Fruit fly (Drosophila melanogaster) whole organism, embryonic: ENCODE measurements around the gene Elp4.

Experiments
- Atf3 ChIP-seq: fragments of 200-800 bp; sonication (Bioruptor generic); optimal IDR thresholded peaks from 3 replicates; lab custom pipeline; 2016; ENCODE audit warnings: missing biosample characterization, missing genetic modification characterization
- Bdp1 ChIP-seq: fragments of 200-800 bp; sonication (Bioruptor generic); optimal IDR thresholded peaks from 3 replicates; lab custom pipeline; 2016; ENCODE audit warnings: missing biosample characterization, missing genetic modification characterization
- CG1024 ChIP-seq: fragments of 200-800 bp; sonication (Bioruptor generic); IDR thresholded peaks from 2 replicates; pipeline ENCODE4 v1.3.6; 2022; ENCODE audit warnings: missing biosample characterization, missing genetic modification characterization
- CG10543 ChIP-seq: fragments of 200-800 bp; sonication (Bioruptor generic); optimal IDR thresholded peaks from 3 replicates; lab custom pipeline; 2017; ENCODE audit warnings: missing biosample characterization, mild to moderate bottlenecking, missing genetic modification characterization, moderate library complexity
- CG11093 ChIP-seq: fragments of 200-800 bp; sonication (Bioruptor generic); IDR thresholded peaks from 3 replicates; pipeline ENCODE4 v1.3.6; 2022; ENCODE audit warnings: missing biosample characterization, missing genetic modification characterization
- CG11504 ChIP-seq: fragments of 200-800 bp; sonication (Bioruptor generic); optimal IDR thresholded peaks from 3 replicates; lab custom pipeline; 2019; ENCODE audit warnings: missing biosample characterization, mild to moderate bottlenecking, missing genetic modification characterization, moderate library complexity
- CG12299 ChIP-seq: fragments of 200-800 bp; sonication (Bioruptor generic); optimal IDR thresholded peaks from 2 replicates; lab custom pipeline; 2018; ENCODE audit warnings: missing biosample characterization, mild to moderate bottlenecking, missing genetic modification characterization
- CG13296 ChIP-seq: fragments of 200-800 bp; sonication (Bioruptor generic); optimal IDR thresholded peaks from 3 replicates; lab custom pipeline; 2018; ENCODE audit warnings: missing biosample characterization, mild to moderate bottlenecking, missing genetic modification characterization
- CG13775 ChIP-seq: fragments of 200-800 bp; sonication (Bioruptor generic); optimal IDR thresholded peaks from 3 replicates; lab custom pipeline; 2017; ENCODE audit warnings: missing biosample characterization, mild to moderate bottlenecking, missing genetic modification characterization
- CG1529 ChIP-seq: fragments of 200-800 bp; sonication (Bioruptor generic); optimal IDR thresholded peaks from 3 replicates; lab custom pipeline; 2018; ENCODE audit warnings: missing biosample characterization, missing genetic modification characterization
- CG15514 ChIP-seq: fragments of 200-800 bp; sonication (Bioruptor generic); optimal IDR thresholded peaks from 3 replicates; lab custom pipeline; 2017; ENCODE audit warnings: missing biosample characterization, missing genetic modification characterization, mild to moderate bottlenecking, moderate library complexity, missing genetic modification reagents
- CG15601 ChIP-seq: fragments of 200-800 bp; sonication (Bioruptor generic); optimal IDR thresholded peaks from 3 replicates; lab custom pipeline; 2019; ENCODE audit warnings: missing biosample characterization, mild to moderate bottlenecking, missing genetic modification characterization, moderate library complexity
- CG16815 ChIP-seq: fragments of 200-800 bp; sonication (Bioruptor generic); optimal IDR thresholded peaks from 3 replicates; lab custom pipeline; 2017; ENCODE audit warnings: missing biosample characterization, mild to moderate bottlenecking, missing genetic modification characterization
- CG16863 ChIP-seq: fragments of 200-800 bp; sonication (Bioruptor generic); optimal IDR thresholded peaks from 3 replicates; lab custom pipeline; 2016; ENCODE audit warnings: missing biosample characterization, missing genetic modification characterization
- CG17361 ChIP-seq: fragments of 200-800 bp; sonication (Bioruptor generic); IDR thresholded peaks from 3 replicates; pipeline ENCODE4 v1.3.6; 2022; ENCODE audit warnings: missing biosample characterization, missing genetic modification characterization
- CG17912 ChIP-seq: fragments of 200-800 bp; sonication (Bioruptor generic); optimal IDR thresholded peaks from 2 replicates; lab custom pipeline; 2018; ENCODE audit warnings: missing biosample characterization, mild to moderate bottlenecking, missing genetic modification characterization
- CG18619 ChIP-seq: fragments of 200-800 bp; sonication (Bioruptor generic); optimal IDR thresholded peaks from 3 replicates; lab custom pipeline; 2017; ENCODE audit warnings: missing biosample characterization, mild to moderate bottlenecking, missing genetic modification characterization
- CG30020 ChIP-seq: fragments of 200-800 bp; optimal IDR thresholded peaks from 2 replicates; lab custom pipeline; 2019; ENCODE audit warnings: missing biosample characterization, mild to moderate bottlenecking, missing genetic modification characterization, moderate library complexity
- CG3065 ChIP-seq: fragments of 200-800 bp; sonication (Bioruptor generic); optimal IDR thresholded peaks from 2 replicates; lab custom pipeline; 2016; ENCODE audit warnings: missing biosample characterization, missing genetic modification characterization
- CG4282 ChIP-seq: fragments of 200-800 bp; sonication (Bioruptor generic); optimal IDR thresholded peaks from 2 replicates; lab custom pipeline; 2016; ENCODE audit warnings: missing biosample characterization, missing genetic modification characterization
- CG4404 ChIP-seq: fragments of 200-800 bp; sonication (Bioruptor generic); IDR thresholded peaks from 2 replicates; pipeline ENCODE4 v1.3.6; 2022; ENCODE audit warnings: missing biosample characterization, missing genetic modification characterization
- CG8281 ChIP-seq: fragments of 200-800 bp; sonication (Bioruptor generic); optimal IDR thresholded peaks from 2 replicates; lab custom pipeline; 2018; ENCODE audit warnings: missing biosample characterization, mild to moderate bottlenecking, missing genetic modification characterization, moderate library complexity
- CG8924 ChIP-seq: fragments of 200-800 bp; optimal IDR thresholded peaks from 3 replicates; lab custom pipeline; 2019; ENCODE audit warnings: missing biosample characterization, mild to moderate bottlenecking, missing genetic modification characterization, moderate library complexity
- CG9876 ChIP-seq: fragments of 200-800 bp; sonication (Bioruptor generic); optimal IDR thresholded peaks from 2 replicates; lab custom pipeline; 2016; ENCODE audit warnings: missing biosample characterization, missing genetic modification characterization
- D19A ChIP-seq: fragments of 200-800 bp; optimal IDR thresholded peaks from 3 replicates; lab custom pipeline; 2019; ENCODE audit warnings: missing biosample characterization, mild to moderate bottlenecking, missing genetic modification characterization, moderate library complexity
- Ets65A ChIP-seq: fragments of 200-800 bp; sonication (Bioruptor generic); peaks from one replicate; lab custom pipeline; 2016; ENCODE audit warnings: missing biosample characterization, missing genetic modification characterization
- Fer2 ChIP-seq: fragments of 200-800 bp; sonication (Bioruptor generic); optimal IDR thresholded peaks from 2 replicates; lab custom pipeline; 2018; ENCODE audit warnings: missing biosample characterization, mild to moderate bottlenecking, missing genetic modification characterization, moderate library complexity
- GATAe ChIP-seq: fragments of 200-800 bp; sonication (Bioruptor generic); conservative IDR thresholded peaks from 2 replicates; pipeline ENCODE4 v1.3.6; 2022; ENCODE audit warnings: missing biosample characterization, missing genetic modification characterization
- Gug ChIP-seq: fragments of 200-800 bp; sonication (Bioruptor generic); IDR thresholded peaks from 4 replicates; pipeline ENCODE4 v1.3.6; 2022; ENCODE audit warnings: missing biosample characterization, missing genetic modification characterization
- HmgZ ChIP-seq: fragments of 200-800 bp; sonication (Bioruptor generic); optimal IDR thresholded peaks from 2 replicates; lab custom pipeline; 2018; ENCODE audit warnings: missing biosample characterization, mild to moderate bottlenecking, missing genetic modification characterization
- Myb ChIP-seq: fragments of 200-800 bp; sonication (Bioruptor generic); optimal IDR thresholded peaks from 2 replicates; lab custom pipeline; 2016; ENCODE audit warnings: missing biosample characterization, missing genetic modification characterization
- NC2β ChIP-seq: fragments of 200-800 bp; sonication (Bioruptor generic); optimal IDR thresholded peaks from 2 replicates; lab custom pipeline; 2016; ENCODE audit warnings: missing biosample characterization, missing genetic modification characterization
- NK7.1 ChIP-seq: fragments of 200-800 bp; sonication (Bioruptor generic); optimal IDR thresholded peaks from 3 replicates; lab custom pipeline; 2016; ENCODE audit warnings: missing biosample characterization, missing genetic modification characterization
- Optix ChIP-seq: fragments of 200-800 bp; sonication (Bioruptor generic); IDR thresholded peaks from 3 replicates; pipeline ENCODE4 v1.3.6; 2022; ENCODE audit warnings: missing biosample characterization, missing genetic modification characterization
- Side ChIP-seq: fragments of 200-800 bp; sonication (Bioruptor generic); optimal IDR thresholded peaks from 2 replicates; lab custom pipeline; 2016; ENCODE audit warnings: missing biosample characterization, missing genetic modification characterization
- Vsx1 ChIP-seq: fragments of 200-800 bp; sonication (Bioruptor generic); optimal IDR thresholded peaks from 2 replicates; lab custom pipeline; 2017; ENCODE audit warnings: missing biosample characterization, mild to moderate bottlenecking, missing genetic modification characterization, missing genetic modification reagents
- ara ChIP-seq: fragments of 200-800 bp; sonication (Bioruptor generic); IDR thresholded peaks from 2 replicates; pipeline ENCODE4 v1.3.6; 2022; ENCODE audit warnings: missing biosample characterization, missing genetic modification characterization
- crol ChIP-seq: fragments of 200-800 bp; sonication (Bioruptor generic); IDR thresholded peaks from 2 replicates; pipeline ENCODE4 v1.3.6; 2022; ENCODE audit warnings: missing biosample characterization, missing genetic modification characterization
- dm ChIP-seq: fragments of 200-800 bp; sonication (Bioruptor generic); optimal IDR thresholded peaks from 3 replicates; lab custom pipeline; 2016; ENCODE audit warnings: missing biosample characterization, missing genetic modification characterization
- dysf ChIP-seq: fragments of 200-800 bp; sonication (Bioruptor generic); IDR thresholded peaks from 3 replicates; pipeline ENCODE4 v1.3.6; 2022; ENCODE audit warnings: missing biosample characterization, missing genetic modification characterization
- ham ChIP-seq: fragments of 200-800 bp; sonication (Bioruptor generic); IDR thresholded peaks from 2 replicates; pipeline ENCODE4 v1.3.6; 2022; ENCODE audit warnings: missing biosample characterization, missing genetic modification characterization
- hbn ChIP-seq: fragments of 200-800 bp; sonication (Bioruptor generic); IDR thresholded peaks from 2 replicates; pipeline ENCODE4 v1.3.6; 2022; ENCODE audit warnings: missing biosample characterization, missing genetic modification characterization; ENCODE audit not compliant: partially characterized antibody
- hkb ChIP-seq, 2 experiments: fragments of 200-800 bp in 1 of 2; fragments of >200 bp in 1 of 2; sonication (Bioruptor generic) in 1 of 2; IDR thresholded peaks in 1 of 2; optimal IDR thresholded peaks in 1 of 2; 2 replicates each; pipeline versions ENCODE4 v1.3.6 to Lab custom; 2017 to 2022; ENCODE audit warnings: missing biosample characterization in 1 of 2, missing genetic modification characterization in 1 of 2
- lbe ChIP-seq: fragments of 200-800 bp; sonication (Bioruptor generic); optimal IDR thresholded peaks from 2 replicates; lab custom pipeline; 2016; ENCODE audit warnings: missing biosample characterization, mild to moderate bottlenecking, missing genetic modification characterization
- lilli ChIP-seq: fragments of 200-800 bp; sonication (Bioruptor generic); optimal IDR thresholded peaks from 3 replicates; lab custom pipeline; 2016; ENCODE audit warnings: missing biosample characterization, missing genetic modification characterization
- rib ChIP-seq: fragments of 200-800 bp; sonication (Bioruptor generic); IDR thresholded peaks from 2 replicates; pipeline ENCODE4 v1.3.6; 2022; ENCODE audit warnings: missing biosample characterization, missing genetic modification characterization
- ro ChIP-seq: fragments of 200-800 bp; sonication (Bioruptor generic); IDR thresholded peaks from 2 replicates; pipeline ENCODE4 v1.3.6; 2022; ENCODE audit warnings: missing biosample characterization, missing genetic modification characterization
- schlank ChIP-seq: fragments of 200-800 bp; sonication (Bioruptor generic); optimal IDR thresholded peaks from 2 replicates; lab custom pipeline; 2018; ENCODE audit warnings: missing biosample characterization, mild to moderate bottlenecking, missing genetic modification characterization
- sima ChIP-seq: fragments of 200-800 bp; sonication (Bioruptor generic); optimal IDR thresholded peaks from 2 replicates; lab custom pipeline; 2016; ENCODE audit warnings: missing biosample characterization, missing genetic modification characterization
- stc ChIP-seq: fragments of 200-800 bp; sonication (Bioruptor generic); IDR thresholded peaks from 2 replicates; pipeline ENCODE4 v1.3.6; 2022; ENCODE audit warnings: missing biosample characterization, missing genetic modification characterization
- unpg ChIP-seq: fragments of 200-800 bp; sonication (Bioruptor generic); optimal IDR thresholded peaks from 3 replicates; lab custom pipeline; 2018; ENCODE audit warnings: missing biosample characterization, mild to moderate bottlenecking, missing genetic modification characterization, moderate library complexity
- zfh1 ChIP-seq: fragments of 200-800 bp; sonication (Bioruptor generic); IDR thresholded peaks from 3 replicates; pipeline ENCODE4 v1.3.6; 2022; ENCODE audit warnings: missing biosample characterization, missing genetic modification characterization

The Elp4 gene

DNA sequence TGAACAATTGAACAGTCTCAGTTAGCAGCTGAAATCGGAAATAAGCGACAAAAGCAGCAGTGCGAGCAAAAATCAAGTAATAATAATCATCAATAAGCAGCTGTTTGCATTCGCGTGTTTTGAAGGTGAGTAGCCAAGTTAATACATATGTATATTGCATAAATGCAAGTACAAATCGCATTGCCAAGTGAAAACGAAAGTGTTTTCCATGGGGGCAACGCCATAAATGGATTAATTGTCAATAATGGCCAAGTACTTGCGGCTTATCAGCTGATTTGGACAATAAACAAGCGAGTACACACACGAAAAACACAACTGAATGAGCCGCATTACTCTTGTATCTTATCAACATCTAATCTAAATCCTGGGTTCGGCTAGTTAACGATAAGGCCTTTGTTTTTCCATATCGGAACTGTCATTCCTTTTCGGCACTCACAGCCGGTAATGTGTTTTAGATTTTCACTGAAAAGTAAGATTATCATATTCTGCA is 23.4 kb downstream of the Elp4 start (continued):
- no peak for TF ChIP-seq CG13296
- no peak for TF ChIP-seq CG15601
- no peak for TF ChIP-seq CG16815 (GFP tag; lab: Kevin White, UChicago)
- no peak for TF ChIP-seq NK7.1
- TF ChIP-seq Fer2 (tag; lab: Kevin White, UChicago): no peak
- no peak for TF ChIP-seq unpg (GFP tag; lab: Kevin White, UChicago)
- TF ChIP-seq Vsx1 (GFP tag; lab: Kevin White, UChicago): peak; percentile 77
- TF ChIP-seq Atf3 (GFP tag; lab: Kevin White, UChicago): no peak
- no peak for TF ChIP-seq hbn (GFP tag; lab: Robert Waterston, UW)
- no peak for TF ChIP-seq Ets65A (GFP tag; lab: Kevin White, UChicago)
- TF ChIP-seq CG11093 (GFP tag; lab: Robert Waterston, UW): no peak
- TF ChIP-seq CG8281 (tag; lab: Kevin White, UChicago): peak; percentile 92
- TF ChIP-seq dysf (GFP tag; lab: Robert Waterston, UW): no peak
- TF ChIP-seq dm (GFP tag; lab: Kevin White, UChicago): no peak
- TF ChIP-seq rib: no peak
- TF ChIP-seq CG18619 (GFP tag; lab: Kevin White, UChicago): no peak
- no peak for TF ChIP-seq Side (GFP tag; lab: Kevin White, UChicago)
- TF ChIP-seq CG4404: no peak
- TF ChIP-seq crol (GFP tag; lab: Robert Waterston, UW): no peak
- no peak for TF ChIP-seq sima
- TF ChIP-seq CG13775 (GFP tag; lab: Kevin White, UChicago): no peak
- no peak for TF ChIP-seq lilli
- TF ChIP-seq hkb (optimal IDR thresholded peaks at IDR 0.05; lab: Kevin White, UChicago): no peak
- TF ChIP-seq hkb (GFP tag; IDR thresholded peaks at IDR 0.05; lab: Robert Waterston, UW): 0 out of 2 replicates have a peak, but pooled peaks have one; percentile 30
- TF ChIP-seq lbe (GFP tag; lab: Kevin White, UChicago): no peak
- TF ChIP-seq Gug (GFP tag; lab: Robert Waterston, UW): no peak
- TF ChIP-seq CG10543 (GFP tag; lab: Kevin White, UChicago): peak; percentile 51
- no peak for TF ChIP-seq stc (GFP tag; lab: Robert Waterston, UW)
- TF ChIP-seq D19A (tag; lab: Kevin White, UChicago): no peak
- no peak for TF ChIP-seq CG3065 (GFP tag; lab: Kevin White, UChicago)
- TF ChIP-seq ham (GFP tag; lab: Robert Waterston, UW): no peak
- no peak for TF ChIP-seq HmgZ (tag; lab: Kevin White, UChicago)
- no peak for TF ChIP-seq Myb (GFP tag; lab: Kevin White, UChicago)
- TF ChIP-seq NC2β (GFP tag; lab: Kevin White, UChicago): no peak
- TF ChIP-seq schlank (tag; lab: Kevin White, UChicago): no peak
- TF ChIP-seq CG4282 (GFP tag; lab: Kevin White, UChicago): no peak
- TF ChIP-seq ara (GFP tag; lab: Robert Waterston, UW): peak; percentile 49; the same call in 1 of the 2 replicates
- peak; percentile 10 for TF ChIP-seq CG17912 (GFP tag; lab: Kevin White, UChicago)
- TF ChIP-seq CG16863 (GFP tag; lab: Kevin White, UChicago): no peak
- no peak for TF ChIP-seq CG17361 (GFP tag; lab: Robert Waterston, UW)
- TF ChIP-seq CG11504 (tag; lab: Kevin White, UChicago): no peak
- no peak for TF ChIP-seq CG8924
- peak; percentile 46; the same call in 1 of the 2 replicates for TF ChIP-seq GATAe (GFP tag; lab: Robert Waterston, UW)
- TF ChIP-seq CG12299 (tag; lab: Kevin White, UChicago): no peak
- no peak for TF ChIP-seq CG1024 (GFP tag; lab: Robert Waterston, UW)
- no peak for TF ChIP-seq CG1529
- no peak for TF ChIP-seq CG30020 (tag; lab: Kevin White, UChicago)
- no peak for TF ChIP-seq Bdp1 (GFP tag; lab: Kevin White, UChicago)
- no peak for TF ChIP-seq ro (GFP tag; lab: Robert Waterston, UW)
- TF ChIP-seq Optix (GFP tag; lab: Robert Waterston, UW): no peak
- TF ChIP-seq zfh1: 0 out of 3 replicates have a peak, but pooled peaks have one; percentile 14
- no peak for TF ChIP-seq CG9876 (GFP tag; lab: Kevin White, UChicago)
- TF ChIP-seq CG15514 (GFP tag; lab: Kevin White, UChicago): no peak
